Worm (Caenorhabditis elegans): ENCODE results near the gene sor-1.
A peak's percentile ranks its signal among the peaks of the same experiment; 100 is the strongest.

Gene sor-1

ce11 chrIII:8411976-8412375, 6.0 kb upstream of the sor-1 start (continued):
- TF ChIP-seq F13H6.1 (tag; optimal IDR thresholded peaks at IDR 0.05) (no peak), rnt-1 (tag; optimal IDR thresholded peaks at IDR 0.05) (no peak), pag-3 (tag; optimal IDR thresholded peaks at IDR 0.05; ENCODE audit: borderline replicate concordance) (no peak), lim-6 (tag; optimal IDR thresholded peaks at IDR 0.05) (no peak), ceh-9 (tag; optimal IDR thresholded peaks at IDR 0.05) (no peak), che-1 (tag; optimal IDR thresholded peaks at IDR 0.05) (no peak), tbx-7 (tag; optimal IDR thresholded peaks at IDR 0.05) (no peak), odd-2 (tag; optimal IDR thresholded peaks at IDR 0.05) (no peak), Y22D7AL.16 (tag; optimal IDR thresholded peaks at IDR 0.05) (no peak), hlh-8 (tag; optimal IDR thresholded peaks at IDR 0.05) (no peak), T23F11.4 (GFP tag; optimal IDR thresholded peaks at IDR 0.05) (no peak), nhr-232 (tag; optimal IDR thresholded peaks at IDR 0.05) (no peak), hlh-13 (GFP tag; optimal IDR thresholded peaks at IDR 0.05) (no peak), ceh-22 (tag; optimal IDR thresholded peaks at IDR 0.05) (no peak)

DNA sequence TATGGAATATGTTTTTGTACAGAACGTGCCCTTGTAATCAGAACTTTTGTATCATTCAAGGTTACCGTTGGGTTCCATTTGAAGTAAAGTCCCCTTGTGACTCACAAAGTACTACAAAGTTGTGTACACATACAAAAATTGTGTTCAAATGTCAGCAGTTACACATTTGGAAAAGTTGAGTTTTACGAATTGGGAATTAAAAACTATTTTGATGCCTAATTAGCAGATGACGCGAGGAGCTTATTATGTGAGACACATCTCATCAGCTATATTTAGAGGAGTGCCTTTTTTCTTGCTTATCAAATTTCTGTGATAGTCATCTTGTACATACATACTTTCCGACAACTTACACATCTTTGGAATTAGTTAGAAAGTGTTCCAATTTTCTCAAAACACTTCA, 4.5 kb upstream of the sor-1 start:
- TF ChIP-seq mec-3 (tag; optimal IDR thresholded peaks at IDR 0.05; ENCODE audit: borderline replicate concordance) = no peak
- TF ChIP-seq che-1 (tag; optimal IDR thresholded peaks at IDR 0.05) = no peak
- TF ChIP-seq dve-1 (tag; optimal IDR thresholded peaks at IDR 0.05) = no peak
- no peak for TF ChIP-seq ceh-18 (tag; optimal IDR thresholded peaks at IDR 0.05)
- no peak for TF ChIP-seq ceh-30 (tag; optimal IDR thresholded peaks at IDR 0.05)
- no peak for TF ChIP-seq unc-3 (GFP tag; conservative IDR thresholded peaks at IDR 0.05)
- TF ChIP-seq unc-3 (tag; optimal IDR thresholded peaks at IDR 0.05) = no peak
- no peak for TF ChIP-seq syd-9 (tag; optimal IDR thresholded peaks at IDR 0.05)
- no peak for TF ChIP-seq T23F11.4 (GFP tag; optimal IDR thresholded peaks at IDR 0.05)
- no peak for TF ChIP-seq lim-6 (tag; optimal IDR thresholded peaks at IDR 0.05)
- no peak for TF ChIP-seq pha-2 (tag; optimal IDR thresholded peaks at IDR 0.05)

DNA sequence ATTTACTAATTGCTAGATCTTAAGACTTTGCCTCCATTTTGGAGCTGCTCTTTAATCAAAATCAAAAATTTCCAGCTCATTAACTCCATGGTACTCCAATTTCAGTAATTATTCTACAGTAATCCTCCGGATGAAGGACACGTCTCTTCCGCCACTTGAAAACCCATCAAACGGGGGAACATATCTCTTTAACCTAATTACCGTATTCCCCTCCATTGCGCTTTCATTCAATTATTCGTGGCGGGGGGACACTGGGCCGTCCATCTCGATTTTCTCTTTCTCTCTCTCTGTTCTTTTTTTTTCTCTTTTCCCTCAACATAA, 1.1 kb upstream of the sor-1 start:
- no peak for TF ChIP-seq ceh-2 (tag; optimal IDR thresholded peaks at IDR 0.05)
- TF ChIP-seq ceh-31 (tag; optimal IDR thresholded peaks at IDR 0.05) = peak; percentile 67
- no peak for TF ChIP-seq F13H6.1 (tag; optimal IDR thresholded peaks at IDR 0.05)
- TF ChIP-seq gmeb-2 (tag; optimal IDR thresholded peaks at IDR 0.05) = no peak
- TF ChIP-seq unc-42 (tag; optimal IDR thresholded peaks at IDR 0.05) = peak; percentile 99

DNA sequence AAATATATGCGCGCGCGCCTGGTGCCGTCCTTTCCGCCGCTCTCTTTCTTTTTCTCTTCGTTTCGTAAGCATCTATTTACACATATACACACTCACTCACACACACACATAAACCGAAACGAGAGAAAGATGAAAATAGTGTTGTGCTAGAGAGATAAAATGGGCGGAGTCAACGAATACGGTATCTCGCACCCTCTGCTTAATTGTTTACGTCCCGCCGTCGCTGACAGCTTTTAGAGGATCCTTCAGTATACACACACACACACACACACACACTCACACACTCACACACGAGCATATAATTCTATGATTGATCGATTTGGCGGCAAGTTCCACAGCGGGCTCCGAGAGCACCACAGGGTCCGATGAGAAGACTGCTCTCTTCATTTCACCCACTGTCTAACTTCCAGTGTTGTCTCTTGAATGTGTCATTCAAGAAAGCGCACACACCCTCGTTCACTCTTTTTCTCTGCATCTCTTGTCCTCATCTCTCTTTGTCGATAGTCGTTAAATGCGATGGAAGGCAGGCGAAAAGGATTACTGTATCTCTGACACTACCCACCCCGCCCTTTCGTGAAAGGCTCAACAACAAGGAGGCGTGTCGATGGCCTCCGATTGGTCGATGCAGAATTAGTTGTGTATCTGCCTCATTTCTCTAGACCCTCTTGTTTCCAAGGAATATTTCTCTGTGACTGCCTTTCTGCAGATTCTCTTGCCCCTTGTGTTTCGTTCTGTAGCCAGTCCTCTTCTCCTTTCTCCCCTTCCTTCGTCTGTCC, 588 bp upstream of the sor-1 start:
- TF ChIP-seq C08G9.2 (tag; optimal IDR thresholded peaks at IDR 0.05) = no peak
- TF ChIP-seq sox-2 (GFP tag; IDR thresholded peaks at IDR 0.05) = peak; percentile 61
- peak; percentile 29 for TF ChIP-seq pag-3 (tag; optimal IDR thresholded peaks at IDR 0.05; ENCODE audit: borderline replicate concordance)
- no peak for TF ChIP-seq ceh-45 (GFP tag; IDR thresholded peaks at IDR 0.05)
- TF ChIP-seq ztf-16 (tag; optimal IDR thresholded peaks at IDR 0.05) = peak; percentile 55
- peak; percentile 41 for TF ChIP-seq ceh-2 (tag; optimal IDR thresholded peaks at IDR 0.05)
- peak; percentile 83 for TF ChIP-seq pha-2 (tag; optimal IDR thresholded peaks at IDR 0.05)
- TF ChIP-seq odd-2 (tag; optimal IDR thresholded peaks at IDR 0.05) = no peak
- TF ChIP-seq unc-55 (GFP tag; optimal IDR thresholded peaks at IDR 0.05) = peak; percentile 98
- TF ChIP-seq sdc-2 (tag; optimal IDR thresholded peaks at IDR 0.05) = peak; percentile 25
- TF ChIP-seq eyg-1 (tag; optimal IDR thresholded peaks at IDR 0.05) = peak; percentile 70
- TF ChIP-seq tbx-2 (tag; optimal IDR thresholded peaks at IDR 0.05) = peak; percentile 77
- peak; percentile 78 for TF ChIP-seq ceh-34 (tag; optimal IDR thresholded peaks at IDR 0.05)
- TF ChIP-seq npax-4 (tag; optimal IDR thresholded peaks at IDR 0.05) = no peak
- peak; percentile 50 for TF ChIP-seq ets-4 (tag; optimal IDR thresholded peaks at IDR 0.05)
- peak; percentile 66 for TF ChIP-seq ceh-48 (tag; optimal IDR thresholded peaks at IDR 0.05)
- peak; percentile 19 for TF ChIP-seq ttx-3 (tag; optimal IDR thresholded peaks at IDR 0.05)
- TF ChIP-seq K02D7.2 (tag; optimal IDR thresholded peaks at IDR 0.05) = no peak
- peak; percentile 48 for TF ChIP-seq F13H6.1 (tag; optimal IDR thresholded peaks at IDR 0.05)
- peak; percentile 78 for TF ChIP-seq unc-42 (tag; optimal IDR thresholded peaks at IDR 0.05)
- peak; percentile 54 for TF ChIP-seq rnt-1 (tag; optimal IDR thresholded peaks at IDR 0.05)
- peak; percentile 18 for TF ChIP-seq ceh-6 (GFP tag; optimal IDR thresholded peaks at IDR 0.05)
- peak; percentile 9 for TF ChIP-seq T23F11.4 (GFP tag; optimal IDR thresholded peaks at IDR 0.05)
- TF ChIP-seq gmeb-2 (tag; optimal IDR thresholded peaks at IDR 0.05) = peak; percentile 35
- TF ChIP-seq hlh-13 (GFP tag; optimal IDR thresholded peaks at IDR 0.05) = no peak
- TF ChIP-seq nfya-1 (tag; optimal IDR thresholded peaks at IDR 0.05) = peak; percentile 100
- TF ChIP-seq lim-6 (tag; optimal IDR thresholded peaks at IDR 0.05) = no peak
- peak; percentile 6 for TF ChIP-seq Y22D7AL.16 (tag; optimal IDR thresholded peaks at IDR 0.05)
- peak; percentile 44 for TF ChIP-seq pros-1 (tag; optimal IDR thresholded peaks at IDR 0.05)
- TF ChIP-seq pat-9 (tag; optimal IDR thresholded peaks at IDR 0.05) = peak; percentile 2
- TF ChIP-seq pqm-1 (tag; optimal IDR thresholded peaks at IDR 0.05) = no peak

All from whole organism, late embryonic.